Fruit fly (Drosophila melanogaster) whole organism, embryonic: Measurements from ENCODE around the gene Gk2.

ENCODE experiments used
- Bdp1 ChIP-seq: fragments of 200-800 bp; sonication (Bioruptor generic); optimal IDR thresholded peaks from 3 replicates; lab custom pipeline; 2016; ENCODE audit warnings: missing biosample characterization, missing genetic modification characterization
- CG1024 ChIP-seq: fragments of 200-800 bp; sonication (Bioruptor generic); IDR thresholded peaks from 2 replicates; pipeline ENCODE4 v1.3.6; 2022; ENCODE audit warnings: missing biosample characterization, missing genetic modification characterization
- CG10274 ChIP-seq: fragments of 200-800 bp; sonication (Bioruptor generic); optimal IDR thresholded peaks from 3 replicates; lab custom pipeline; 2017; ENCODE audit warnings: missing biosample characterization, mild to moderate bottlenecking, missing genetic modification characterization
- CG10565 ChIP-seq: fragments of 200-800 bp; sonication (Bioruptor generic); optimal IDR thresholded peaks from 3 replicates; lab custom pipeline; 2016; ENCODE audit warnings: missing biosample characterization, mild to moderate bottlenecking, missing genetic modification characterization
- CG10979 ChIP-seq: fragments of 200-800 bp; sonication (Bioruptor generic); optimal IDR thresholded peaks from 2 replicates; lab custom pipeline; 2018; ENCODE audit warnings: missing biosample characterization, mild to moderate bottlenecking, missing genetic modification characterization, moderate library complexity
- CG12104 ChIP-seq: fragments of 200-800 bp; sonication (Bioruptor generic); optimal IDR thresholded peaks from 3 replicates; lab custom pipeline; 2016; ENCODE audit warnings: missing biosample characterization, missing genetic modification characterization
- CG12391 ChIP-seq: fragments of 200-800 bp; sonication (Bioruptor generic); optimal IDR thresholded peaks from 3 replicates; lab custom pipeline; 2018; ENCODE audit warnings: missing biosample characterization, mild to moderate bottlenecking, missing genetic modification characterization, moderate library complexity
- CG12769 ChIP-seq: fragments of 200-800 bp; sonication (Bioruptor generic); optimal IDR thresholded peaks from 2 replicates; lab custom pipeline; 2019; ENCODE audit warnings: missing biosample characterization, mild to moderate bottlenecking, missing genetic modification characterization, moderate library complexity
- CG14667 ChIP-seq: fragments of 200-800 bp; sonication (Bioruptor generic); IDR thresholded peaks from 2 replicates; pipeline ENCODE4 v1.3.6; 2022; ENCODE audit warnings: missing biosample characterization, missing genetic modification characterization
- CG14710 ChIP-seq: fragments of 200-800 bp; sonication (Bioruptor generic); optimal IDR thresholded peaks from 3 replicates; lab custom pipeline; 2019; ENCODE audit warnings: missing biosample characterization, mild to moderate bottlenecking, missing genetic modification characterization, moderate library complexity
- CG1529 ChIP-seq: fragments of 200-800 bp; sonication (Bioruptor generic); optimal IDR thresholded peaks from 3 replicates; lab custom pipeline; 2018; ENCODE audit warnings: missing biosample characterization, missing genetic modification characterization
- CG15696 ChIP-seq: fragments of 200-800 bp; sonication (Bioruptor generic); optimal IDR thresholded peaks from 2 replicates; lab custom pipeline; 2019; ENCODE audit warnings: missing biosample characterization, mild to moderate bottlenecking, missing genetic modification characterization, moderate library complexity
- CG16863 ChIP-seq: fragments of 200-800 bp; sonication (Bioruptor generic); optimal IDR thresholded peaks from 3 replicates; lab custom pipeline; 2016; ENCODE audit warnings: missing biosample characterization, missing genetic modification characterization
- CG2116 ChIP-seq: fragments of 200-800 bp; sonication (Bioruptor generic); optimal IDR thresholded peaks from 3 replicates; lab custom pipeline; 2018; ENCODE audit warnings: missing biosample characterization, mild to moderate bottlenecking, missing genetic modification characterization
- CG30431 ChIP-seq: fragments of 200-800 bp; sonication (Bioruptor generic); optimal IDR thresholded peaks from 2 replicates; lab custom pipeline; 2017; ENCODE audit warnings: missing biosample characterization, missing genetic modification characterization
- CG32532 ChIP-seq: fragments of 200-800 bp; sonication (Bioruptor generic); IDR thresholded peaks from 2 replicates; pipeline ENCODE4 v1.3.6; 2022; ENCODE audit warnings: missing biosample characterization, missing genetic modification characterization
- CG33557 ChIP-seq: fragments of 200-800 bp; sonication (Bioruptor generic); optimal IDR thresholded peaks from 2 replicates; lab custom pipeline; 2019; ENCODE audit warnings: missing biosample characterization, mild to moderate bottlenecking, missing genetic modification characterization, moderate library complexity
- CG34224 ChIP-seq: fragments of 200-800 bp; sonication (Bioruptor generic); IDR thresholded peaks from 3 replicates; pipeline ENCODE4 v1.3.6; 2022; ENCODE audit warnings: missing biosample characterization, missing genetic modification characterization; ENCODE audit not compliant: partially characterized antibody
- CG4854 ChIP-seq: fragments of 200-800 bp; sonication (Bioruptor generic); optimal IDR thresholded peaks from 2 replicates; lab custom pipeline; 2016; ENCODE audit warnings: missing biosample characterization, missing genetic modification characterization, inconsistent platforms
- CG7556 ChIP-seq: fragments of 200-800 bp; sonication (Bioruptor generic); optimal IDR thresholded peaks from 2 replicates; lab custom pipeline; 2017; ENCODE audit warnings: missing biosample characterization, mild to moderate bottlenecking, missing genetic modification characterization
- CG7987 ChIP-seq: fragments of 200-800 bp; sonication (Bioruptor generic); optimal IDR thresholded peaks from 2 replicates; lab custom pipeline; 2018; ENCODE audit warnings: missing biosample characterization, mild to moderate bottlenecking, missing genetic modification characterization, moderate library complexity
- CG8359 ChIP-seq: fragments of 200-800 bp; sonication (Bioruptor generic); optimal IDR thresholded peaks from 2 replicates; lab custom pipeline; 2017; ENCODE audit warnings: missing biosample characterization, mild to moderate bottlenecking, missing genetic modification characterization, borderline replicate concordance
- CG8388 ChIP-seq: fragments of 200-800 bp; sonication (Bioruptor generic); optimal IDR thresholded peaks from 2 replicates; lab custom pipeline; 2019; ENCODE audit warnings: missing biosample characterization, mild to moderate bottlenecking, missing genetic modification characterization, moderate library complexity
- CG8478 ChIP-seq: fragments of >200 bp; optimal IDR thresholded peaks from 2 replicates; lab custom pipeline; 2018
- CG8765 ChIP-seq: fragments of 200-800 bp; sonication (Bioruptor generic); IDR thresholded peaks from 2 replicates; pipeline ENCODE4 v1.3.6; 2022; ENCODE audit warnings: missing biosample characterization, missing genetic modification characterization
- CG9727 ChIP-seq: fragments of 200-800 bp; sonication (Bioruptor generic); optimal IDR thresholded peaks from 3 replicates; lab custom pipeline; 2017; ENCODE audit warnings: missing biosample characterization, mild to moderate bottlenecking, missing genetic modification characterization
- D19B ChIP-seq: fragments of 200-800 bp; sonication (Bioruptor generic); optimal IDR thresholded peaks from 2 replicates; lab custom pipeline; 2017; ENCODE audit warnings: missing biosample characterization, mild to moderate bottlenecking, missing genetic modification characterization
- Gug ChIP-seq: fragments of 200-800 bp; sonication (Bioruptor generic); IDR thresholded peaks from 4 replicates; pipeline ENCODE4 v1.3.6; 2022; ENCODE audit warnings: missing biosample characterization, missing genetic modification characterization
- Mrtf ChIP-seq: fragments of 200-800 bp; sonication (Bioruptor generic); IDR thresholded peaks from 3 replicates; pipeline ENCODE4 v1.3.6; 2022; ENCODE audit warnings: missing biosample characterization, missing genetic modification characterization
- Opbp ChIP-seq: fragments of 200-800 bp; sonication (Bioruptor generic); IDR thresholded peaks from 3 replicates; pipeline ENCODE4 v1.3.6; 2022; ENCODE audit warnings: missing biosample characterization, missing genetic modification characterization; ENCODE audit not compliant: partially characterized antibody
- Optix ChIP-seq: fragments of 200-800 bp; sonication (Bioruptor generic); IDR thresholded peaks from 3 replicates; pipeline ENCODE4 v1.3.6; 2022; ENCODE audit warnings: missing biosample characterization, missing genetic modification characterization
- Rfx ChIP-seq: fragments of 200-800 bp; sonication (Bioruptor generic); IDR thresholded peaks from 2 replicates; pipeline ENCODE4 v1.3.6; 2022; ENCODE audit warnings: missing biosample characterization, missing genetic modification characterization
- Spps ChIP-seq: fragments of 200-800 bp; sonication (Bioruptor generic); optimal IDR thresholded peaks from 2 replicates; lab custom pipeline; 2018; ENCODE audit warnings: missing biosample characterization, mild to moderate bottlenecking, missing genetic modification characterization
- Taf1 ChIP-seq: fragments of 200-800 bp; sonication (Bioruptor generic); IDR thresholded peaks from 2 replicates; pipeline ENCODE4 v1.3.6; 2022; ENCODE audit warnings: missing biosample characterization, missing genetic modification characterization
- Xbp1 ChIP-seq: fragments of 200-800 bp; sonication (Bioruptor generic); optimal IDR thresholded peaks from 3 replicates; lab custom pipeline; 2016; ENCODE audit warnings: missing biosample characterization, mild to moderate bottlenecking, missing genetic modification characterization
- ac ChIP-seq: fragments of 200-800 bp; sonication (Bioruptor generic); optimal IDR thresholded peaks from 3 replicates; lab custom pipeline; 2017; ENCODE audit warnings: missing biosample characterization, mild to moderate bottlenecking, missing genetic modification characterization
- ato ChIP-seq: fragments of 200-800 bp; sonication (Bioruptor generic); IDR thresholded peaks from 2 replicates; pipeline ENCODE4 v1.3.6; 2022; ENCODE audit warnings: missing biosample characterization, missing genetic modification characterization; ENCODE audit not compliant: partially characterized antibody
- cad ChIP-seq: fragments of >200 bp; optimal IDR thresholded peaks from 2 replicates; lab custom pipeline; 2017; ENCODE audit warnings: missing biosample characterization, missing genetic modification characterization
- chn ChIP-seq: fragments of 200-800 bp; sonication (Bioruptor generic); optimal IDR thresholded peaks from 2 replicates; lab custom pipeline; 2016; ENCODE audit warnings: missing biosample characterization, missing genetic modification characterization
- crc ChIP-seq: fragments of 200-800 bp; sonication (Bioruptor generic); optimal IDR thresholded peaks from 2 replicates; lab custom pipeline; 2016; ENCODE audit warnings: missing biosample characterization, missing genetic modification characterization
- dimm ChIP-seq: fragments of 200-800 bp; sonication (Bioruptor generic); IDR thresholded peaks from 2 replicates; pipeline ENCODE4 v1.3.6; 2022; ENCODE audit warnings: missing biosample characterization, missing genetic modification characterization
- eve ChIP-seq, 2 experiments: fragments of >200 bp; optimal IDR thresholded peaks; 2 replicates each; lab custom pipeline; 2017; ENCODE audit warnings: missing biosample characterization in 2 of 2, missing genetic modification characterization in 2 of 2
- exex ChIP-seq: fragments of 200-800 bp; sonication (Bioruptor generic); optimal IDR thresholded peaks from 4 replicates; lab custom pipeline; 2018; ENCODE audit warnings: missing biosample characterization, mild to moderate bottlenecking, missing genetic modification characterization, moderate library complexity
- fd102C ChIP-seq: fragments of 200-800 bp; sonication (Bioruptor generic); optimal IDR thresholded peaks from 2 replicates; lab custom pipeline; 2018; ENCODE audit warnings: missing biosample characterization, mild to moderate bottlenecking, missing genetic modification characterization, moderate library complexity
- fd96Cb ChIP-seq: fragments of 200-800 bp; sonication (Bioruptor generic); optimal IDR thresholded peaks from 2 replicates; lab custom pipeline; 2018; ENCODE audit warnings: missing biosample characterization, mild to moderate bottlenecking, missing genetic modification characterization, moderate library complexity
- gcm2 ChIP-seq: fragments of 200-800 bp; sonication (Bioruptor generic); optimal IDR thresholded peaks from 2 replicates; lab custom pipeline; 2016; ENCODE audit warnings: missing biosample characterization, missing genetic modification characterization
- jigr1 ChIP-seq: fragments of 200-800 bp; sonication (Bioruptor generic); IDR thresholded peaks from 3 replicates; pipeline ENCODE4 v1.3.6; 2022; ENCODE audit warnings: missing biosample characterization, missing genetic modification characterization
- mam ChIP-seq: fragments of 200-800 bp; sonication (Bioruptor generic); optimal IDR thresholded peaks from 3 replicates; lab custom pipeline; 2016; ENCODE audit warnings: missing biosample characterization, missing genetic modification characterization
- mld ChIP-seq: fragments of 200-800 bp; sonication (Bioruptor generic); IDR thresholded peaks from 3 replicates; pipeline ENCODE4 v1.3.6; 2022; ENCODE audit warnings: missing biosample characterization, missing genetic modification characterization; ENCODE audit not compliant: partially characterized antibody
- sob ChIP-seq: fragments of 200-800 bp; sonication (Bioruptor generic); IDR thresholded peaks from 2 replicates; pipeline ENCODE4 v1.3.6; 2022; ENCODE audit warnings: missing biosample characterization, missing genetic modification characterization
- vvl ChIP-seq: fragments of 200-800 bp; sonication (Bioruptor generic); IDR thresholded peaks from 2 replicates; pipeline ENCODE4 v1.3.6; 2022; ENCODE audit warnings: missing biosample characterization, missing genetic modification characterization
- zfh2 ChIP-seq: fragments of 200-800 bp; sonication (Bioruptor generic); optimal IDR thresholded peaks from 2 replicates; lab custom pipeline; 2016; ENCODE audit warnings: missing biosample characterization, missing genetic modification characterization

Gene Gk2

DNA sequence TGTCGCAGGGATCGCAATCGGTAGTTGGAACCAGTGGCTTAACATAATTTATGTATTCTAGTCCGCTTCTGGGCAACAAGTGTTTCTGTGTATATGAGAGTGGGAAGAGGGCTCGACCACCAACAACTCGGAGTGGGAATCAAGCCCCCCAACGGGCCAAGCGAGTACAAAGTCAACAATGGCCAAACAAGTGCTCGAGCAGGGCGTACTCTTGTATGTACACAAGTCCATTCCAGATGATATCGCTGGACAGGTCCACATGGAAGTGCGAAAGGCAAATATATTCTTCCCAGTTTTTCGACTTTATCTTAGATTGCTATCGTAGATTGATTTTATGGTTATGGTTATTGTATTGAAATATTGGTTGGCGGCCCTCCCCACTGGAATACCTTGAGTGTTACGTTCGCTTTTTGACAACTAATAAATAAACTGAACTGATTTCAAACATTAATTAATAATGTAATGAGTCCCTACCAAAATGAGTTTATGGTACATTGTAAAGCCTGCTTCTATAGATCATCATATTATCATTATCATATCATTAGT lies 4.4 kb downstream of the Gk2 start (continued):
- TF ChIP-seq CG30431 (GFP tag; lab: Kevin White, UChicago) (no peak), CG2116 (GFP tag; lab: Kevin White, UChicago) (no peak), CG12104 (GFP tag; lab: Kevin White, UChicago) (peak; percentile 28), CG15696 (tag; lab: Kevin White, UChicago) (peak; percentile 10), Spps (no peak), CG34224 (GFP tag; lab: Robert Waterston, UW) (no peak), CG10979 (tag; lab: Kevin White, UChicago) (no peak), ac (peak; percentile 13), Rfx (GFP tag; lab: Robert Waterston, UW) (peak; percentile 25; the same call in 1 of the 2 replicates), Bdp1 (GFP tag; lab: Kevin White, UChicago) (no peak), gcm2 (GFP tag; lab: Kevin White, UChicago) (no peak), CG14710 (tag; lab: Kevin White, UChicago) (no peak), eve (GFP tag; optimal IDR thresholded peaks at IDR 0.05; lab: Kevin White, UChicago) (no peak), ato (GFP tag; lab: Robert Waterston, UW) (no peak), CG12391 (tag; lab: Kevin White, UChicago) (no peak), zfh2 (GFP tag; lab: Kevin White, UChicago) (no peak), CG10565 (GFP tag; lab: Kevin White, UChicago) (no peak), mld (no peak), CG10274 (GFP tag; lab: Kevin White, UChicago) (no peak), jigr1 (GFP tag; lab: Robert Waterston, UW) (no peak), CG16863 (no peak), CG9727 (GFP tag; lab: Kevin White, UChicago) (peak; percentile 42), CG32532 (no peak), CG14667 (GFP tag; lab: Robert Waterston, UW) (no peak), Optix (GFP tag; lab: Robert Waterston, UW) (no peak), CG8359 (no peak), exex (tag; lab: Kevin White, UChicago) (no peak), cad (no peak), CG8388 (GFP tag; lab: Kevin White, UChicago) (no peak), crc (GFP tag; lab: Kevin White, UChicago) (no peak), dimm (no peak), CG8765 (no peak), Xbp1 (no peak), CG7987 (peak; percentile 8), fd102C (GFP tag; lab: Kevin White, UChicago) (no peak), CG12769 (tag; lab: Kevin White, UChicago) (peak; percentile 52), CG33557 (GFP tag; lab: Kevin White, UChicago) (peak; percentile 59), vvl (GFP tag; lab: Robert Waterston, UW) (no peak), CG7556 (GFP tag; lab: Kevin White, UChicago) (no peak), CG8478 (no peak), chn (GFP tag; lab: Kevin White, UChicago) (no peak), Taf1 (GFP tag; lab: Robert Waterston, UW) (no peak), mam (GFP tag; lab: Kevin White, UChicago) (no peak), CG4854 (GFP tag; lab: Kevin White, UChicago) (no peak), Mrtf (GFP tag; lab: Robert Waterston, UW) (no peak), fd96Cb (tag; lab: Kevin White, UChicago) (no peak), D19B (GFP tag; lab: Kevin White, UChicago) (no peak), CG1529 (GFP tag; lab: Kevin White, UChicago) (no peak), Opbp (GFP tag; lab: Robert Waterston, UW) (no peak), CG1024 (GFP tag; lab: Robert Waterston, UW) (peak; percentile 22; the same call in 1 of the 2 replicates), sob (GFP tag; lab: Robert Waterston, UW) (no peak), Gug (no peak)
